Fruit fly (Drosophila melanogaster) whole organism, embryonic: ENCODE measurements around the gene Jhbp16.

Source experiments
- CG14667 ChIP-seq: fragments of 200-800 bp; sonication (Bioruptor generic); IDR thresholded peaks from 2 replicates; pipeline ENCODE4 v1.3.6; 2022; ENCODE audit warnings: missing biosample characterization, missing genetic modification characterization
- CG2889 ChIP-seq: fragments of 200-800 bp; sonication (Bioruptor generic); IDR thresholded peaks from 3 replicates; pipeline ENCODE4 v1.3.6; 2022; ENCODE audit warnings: missing biosample characterization, missing genetic modification characterization
- Dfd ChIP-seq, 2 experiments: fragments of >200 bp; optimal IDR thresholded peaks; 2 replicates each; lab custom pipeline; 2017; ENCODE audit warnings: missing biosample characterization in 2 of 2, missing genetic modification characterization in 2 of 2
- cato ChIP-seq: fragments of 200-800 bp; sonication (Bioruptor generic); optimal IDR thresholded peaks from 2 replicates; lab custom pipeline; 2016; ENCODE audit warnings: missing biosample characterization, missing genetic modification characterization, borderline replicate concordance
- eyg ChIP-seq: fragments of 200-800 bp; sonication (Bioruptor generic); optimal IDR thresholded peaks from 3 replicates; lab custom pipeline; 2016; ENCODE audit warnings: missing biosample characterization, missing genetic modification characterization
- ham ChIP-seq: fragments of 200-800 bp; sonication (Bioruptor generic); IDR thresholded peaks from 2 replicates; pipeline ENCODE4 v1.3.6; 2022; ENCODE audit warnings: missing biosample characterization, missing genetic modification characterization
- toy ChIP-seq: fragments of 200-800 bp; sonication (Bioruptor generic); IDR thresholded peaks from 2 replicates; pipeline ENCODE4 v1.3.6; 2022; ENCODE audit warnings: missing biosample characterization, missing genetic modification characterization
- zen2 ChIP-seq: fragments of 200-800 bp; sonication (Bioruptor generic); IDR thresholded peaks from 3 replicates; pipeline ENCODE4 v1.3.6; 2022; ENCODE audit warnings: missing biosample characterization, missing genetic modification characterization; ENCODE audit not compliant: partially characterized antibody

dm6 chr3R:21628213-21628800 lies 35.9 kb upstream of the Jhbp16 start:
- no peak for TF ChIP-seq Dfd (GFP tag; optimal IDR thresholded peaks at IDR 0.05; lab: Kevin White, UChicago)
- TF ChIP-seq CG14667, result no peak
- no peak for TF ChIP-seq cato (GFP tag; lab: Kevin White, UChicago)
- TF ChIP-seq zen2 (GFP tag; lab: Robert Waterston, UW), result no peak
- no peak for TF ChIP-seq ham (GFP tag; lab: Robert Waterston, UW)
- TF ChIP-seq toy (GFP tag; lab: Robert Waterston, UW), result no peak
- no peak for TF ChIP-seq eyg
- no peak for TF ChIP-seq CG2889
